Fruit fly (Drosophila melanogaster): ENCODE data around the gene LSm-4.
A peak's percentile ranks its signal among the peaks of the same experiment; 100 is the strongest.

Gene LSm-4

dm6 chr2L:10375464-10376236 is 29.4 kb downstream of the LSm-4 start, which contains the start of the genes CG33303 and dpr19 (continued):
- TF ChIP-seq HLH54F (GFP tag; optimal IDR thresholded peaks at IDR 0.05) (no peak), dmrt11E (tag; optimal IDR thresholded peaks at IDR 0.05) (peak; percentile 79), gcm2 (GFP tag; optimal IDR thresholded peaks at IDR 0.05) (no peak), CG8089 (GFP tag; optimal IDR thresholded peaks at IDR 0.05) (no peak), her (GFP tag; optimal IDR thresholded peaks at IDR 0.05) (no peak), CG6854 (GFP tag; optimal IDR thresholded peaks at IDR 0.05) (peak; percentile 66), BtbVII (GFP tag; optimal IDR thresholded peaks at IDR 0.05) (peak; percentile 49), D (optimal IDR thresholded peaks at IDR 0.05) (no peak), D (GFP tag; optimal IDR thresholded peaks at IDR 0.05) (peak; percentile 49), pzg (GFP tag; optimal IDR thresholded peaks at IDR 0.05) (peak; percentile 59), CG4328 (GFP tag; optimal IDR thresholded peaks at IDR 0.05) (peak; percentile 74), CG1233 (GFP tag; optimal IDR thresholded peaks at IDR 0.05) (peak; percentile 67), ftz-f1 (GFP tag; optimal IDR thresholded peaks at IDR 0.05) (no peak), disco-r (GFP tag; optimal IDR thresholded peaks at IDR 0.05) (no peak), Scr (GFP tag; IDR thresholded peaks at IDR 0.05; ENCODE audit: partially characterized antibody) (no peak), bsh (GFP tag; optimal IDR thresholded peaks at IDR 0.05) (peak in 1 of 2 experiments; percentile 83), Dip3 (GFP tag; optimal IDR thresholded peaks at IDR 0.05) (no peak), crp (GFP tag; optimal IDR thresholded peaks at IDR 0.05) (peak in 1 of 2 experiments; percentile 79), zf30C (GFP tag; optimal IDR thresholded peaks at IDR 0.05) (no peak), CG1792 (GFP tag; optimal IDR thresholded peaks at IDR 0.05) (no peak), CG7271 (tag; optimal IDR thresholded peaks at IDR 0.05) (peak; percentile 73), CG9876 (GFP tag; optimal IDR thresholded peaks at IDR 0.05) (no peak), ci (GFP tag; IDR thresholded peaks at IDR 0.05) (peak; percentile 73; the same call in 2 of the 3 replicates), Lim3 (GFP tag; IDR thresholded peaks at IDR 0.05) (no peak), CG14965 (GFP tag; optimal IDR thresholded peaks at IDR 0.05; ENCODE audit: borderline replicate concordance) (no peak), Xbp1 (GFP tag; optimal IDR thresholded peaks at IDR 0.05) (peak; percentile 76), CG13624 (GFP tag; optimal IDR thresholded peaks at IDR 0.05) (no peak), CG2116 (GFP tag; optimal IDR thresholded peaks at IDR 0.05) (peak; percentile 55), CG1832 (GFP tag; optimal IDR thresholded peaks at IDR 0.05) (no peak), CG8765 (GFP tag; IDR thresholded peaks at IDR 0.05) (no peak), Ptx1 (GFP tag; IDR thresholded peaks at IDR 0.05) (peak; percentile 65), sc (optimal IDR thresholded peaks at IDR 0.05) (no peak), sc (GFP tag; optimal IDR thresholded peaks at IDR 0.05) (peak; percentile 33), amos (GFP tag; IDR thresholded peaks at IDR 0.05; ENCODE audit: partially characterized antibody) (no peak; the same call in 1 of the 2 replicates), CG3847 (GFP tag; IDR thresholded peaks at IDR 0.05) (peak; percentile 41; the same call in 1 of the 2 replicates), sima (GFP tag; optimal IDR thresholded peaks at IDR 0.05) (no peak), CG10543 (GFP tag; optimal IDR thresholded peaks at IDR 0.05) (no peak), sob (GFP tag; IDR thresholded peaks at IDR 0.05) (peak; percentile 29; the same call in 1 of the 2 replicates), H15 (GFP tag; IDR thresholded peaks at IDR 0.05) (no peak), Stat92E (GFP tag; optimal IDR thresholded peaks at IDR 0.05) (no peak), Max (GFP tag; optimal IDR thresholded peaks at IDR 0.05) (peak; percentile 16), Hand (GFP tag; optimal IDR thresholded peaks at IDR 0.05) (peak; percentile 31), corto (GFP tag; optimal IDR thresholded peaks at IDR 0.05) (no peak), fu2 (GFP tag; optimal IDR thresholded peaks at IDR 0.05) (no peak), Dip2 (GFP tag; IDR thresholded peaks at IDR 0.05) (no peak), CG2678 (tag; optimal IDR thresholded peaks at IDR 0.05) (peak; percentile 90), CG10209 (GFP tag; optimal IDR thresholded peaks at IDR 0.05) (peak; percentile 66), CG42726 (GFP tag; IDR thresholded peaks at IDR 0.05; ENCODE audit: partially characterized antibody) (no peak), Nf-YA (GFP tag; IDR thresholded peaks at IDR 0.05) (no peak)

Data from whole organism, embryonic.